Worm (Caenorhabditis elegans) whole organism, L4/young adult: ENCODE data around the gene C15H11.1.

Experiments used
- W03F9.2 ChIP-seq: fragments of 150-350 bp; optimal IDR thresholded peaks from 2 replicates; lab custom pipeline; 2014; ENCODE audit warnings: missing biosample characterization, missing genetic modification characterization
- dao-5 ChIP-seq: sonication (generic microtip); optimal IDR thresholded peaks from 2 replicates; lab custom pipeline; 2016; ENCODE audit warnings: missing genotype, missing genetic modification characterization, moderate library complexity, missing compliant biosample characterization
- him-1 ChIP-seq: sonication (generic microtip); optimal IDR thresholded peaks from 2 replicates; lab custom pipeline; 2016; ENCODE audit warnings: missing genotype, missing genetic modification reagents, missing genetic modification characterization, missing compliant biosample characterization

DNA sequence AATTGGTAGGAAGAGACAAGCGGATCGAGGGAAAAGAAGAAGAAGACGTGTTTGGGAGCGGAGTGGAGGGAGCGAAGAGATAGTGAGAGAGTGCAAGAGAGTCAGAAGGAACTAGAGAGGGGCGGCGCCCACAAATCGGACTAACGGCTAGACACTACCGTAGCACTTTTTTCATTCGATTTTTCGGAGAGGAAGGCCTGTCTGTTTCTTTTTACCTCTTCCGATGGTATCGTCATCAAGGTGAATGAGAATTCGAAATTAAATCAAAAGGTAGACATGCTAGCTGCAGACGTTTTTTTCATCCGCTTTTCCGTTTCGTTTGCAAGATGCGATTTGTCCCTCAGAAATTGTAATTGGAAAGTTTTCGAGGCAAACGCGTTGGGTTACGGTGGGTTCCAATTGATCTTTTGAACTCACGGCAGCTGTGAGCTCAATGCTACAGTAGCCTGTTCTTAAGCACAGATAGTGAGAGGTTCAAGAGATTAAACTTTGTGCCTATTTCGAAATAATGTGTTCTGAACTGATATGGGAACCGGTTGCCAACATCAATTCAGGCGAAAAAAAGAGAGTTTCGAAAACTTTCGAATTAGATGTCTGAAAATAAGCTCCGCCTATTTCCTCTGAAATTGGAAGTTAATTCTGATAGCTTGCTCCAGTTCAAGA, 28.9 kb upstream of the C15H11.1 start:
- no peak for TF ChIP-seq him-1 (tag; lab: Kevin White, UChicago)
- TF ChIP-seq dao-5 (tag; lab: Kevin White, UChicago): no peak
- no peak for TF ChIP-seq W03F9.2 (tag; lab: Kevin White, UChicago)
